Worm (Caenorhabditis elegans) whole organism, midembryonic: ENCODE results near the gene M176.10.

ENCODE experiments used
- med-1 ChIP-seq: sonication (generic microtip); optimal IDR thresholded peaks from 2 replicates; lab custom pipeline; 2017; ENCODE audit warnings: missing genetic modification characterization, mild to moderate bottlenecking, missing compliant biosample characterization, antibody characterized with exemption, missing genetic modification reagents; ENCODE audit not compliant: insufficient read depth
- ref-1 ChIP-seq: fragments of 200-800 bp; sonication (Bioruptor generic); conservative IDR thresholded peaks from 2 replicates; pipeline ENCODE4 v1.3.6; 2022; ENCODE audit warnings: missing genetic modification reagents, missing genetic modification characterization, missing compliant biosample characterization
- ztf-23 ChIP-seq: fragments of 200-800 bp; sonication (Bioruptor generic); IDR thresholded peaks from 2 replicates; pipeline ENCODE4 v1.3.6; 2022; ENCODE audit warnings: missing genetic modification reagents, missing genetic modification characterization, missing compliant biosample characterization

DNA sequence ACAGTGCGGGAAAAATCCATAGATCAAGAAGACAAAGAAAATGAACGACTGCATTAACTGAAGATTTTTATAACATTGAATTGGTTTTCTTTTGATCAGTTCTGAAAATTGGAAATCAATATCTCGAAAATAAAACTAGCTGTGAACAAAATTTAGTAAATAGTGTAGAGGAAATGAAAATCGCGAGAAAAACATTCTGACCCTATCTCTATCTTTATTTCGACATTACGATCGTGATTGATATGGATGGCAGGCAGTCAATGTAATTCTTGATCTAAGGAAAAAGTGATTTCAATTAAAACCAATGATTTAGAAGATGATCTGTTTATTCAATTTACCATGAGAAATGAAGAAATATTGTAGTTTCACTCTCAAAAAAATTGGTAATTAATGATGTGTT is 10.0 kb upstream of the M176.10 start, which contains the start of gene kin-16:
- TF ChIP-seq med-1 (GFP tag; lab: Kevin White, UChicago) (no peak), ref-1 (GFP tag; lab: Robert Waterston, UW) (no peak), ztf-23 (GFP tag; lab: Robert Waterston, UW) (no peak)
